Worm (Caenorhabditis elegans) whole organism, L2 larva: ENCODE results near the gene Y39A3CL.3.

Experiments
- C34F6.9 ChIP-seq: fragments of 150-350 bp; optimal IDR thresholded peaks from 2 replicates; lab custom pipeline; 2014; ENCODE audit warnings: missing biosample characterization, missing genetic modification characterization
- F13H6.1 ChIP-seq: sonication (generic microtip); optimal IDR thresholded peaks from 2 replicates; lab custom pipeline; 2016; ENCODE audit warnings: missing genetic modification characterization, missing compliant biosample characterization
- R02D3.7 ChIP-seq: fragments of 150-350 bp; optimal IDR thresholded peaks from 2 replicates; lab custom pipeline; 2014; ENCODE audit warnings: missing biosample characterization, missing genetic modification characterization
- ZK546.5 ChIP-seq: sonication (generic microtip); optimal IDR thresholded peaks from 2 replicates; lab custom pipeline; 2017; ENCODE audit warnings: missing biosample characterization, missing genetic modification characterization
- alr-1 ChIP-seq: fragments of 150-350 bp; optimal IDR thresholded peaks from 2 replicates; lab custom pipeline; 2014; ENCODE audit warnings: missing biosample characterization, missing genetic modification characterization
- aly-2 ChIP-seq: fragments of 150-350 bp; optimal IDR thresholded peaks from 2 replicates; lab custom pipeline; 2014; ENCODE audit warnings: missing biosample characterization, missing genetic modification characterization
- ama-1 ChIP-seq: fragments of 150-350 bp; optimal IDR thresholded peaks from 2 replicates; lab custom pipeline; 2018; ENCODE audit warnings: inconsistent platforms
- crh-2 ChIP-seq: sonication (generic microtip); optimal IDR thresholded peaks from 2 replicates; lab custom pipeline; 2017; ENCODE audit warnings: missing biosample characterization, missing genetic modification characterization
- dmd-4 ChIP-seq: sonication (generic microtip); optimal IDR thresholded peaks from 2 replicates; lab custom pipeline; 2017; ENCODE audit warnings: missing biosample characterization, missing genetic modification characterization
- egl-27 ChIP-seq: sonication (generic microtip); optimal IDR thresholded peaks from 3 replicates; lab custom pipeline; 2017; ENCODE audit warnings: missing biosample characterization, missing genetic modification reagents, missing genetic modification characterization
- elt-3 ChIP-seq: sonication (generic microtip); optimal IDR thresholded peaks from 2 replicates; lab custom pipeline; 2017; ENCODE audit warnings: missing biosample characterization, missing genetic modification characterization
- fos-1 ChIP-seq: fragments of 150-350 bp; optimal IDR thresholded peaks from 2 replicates; lab custom pipeline; 2014; ENCODE audit warnings: missing biosample characterization, missing genetic modification characterization
- lin-11 ChIP-seq: fragments of 150-350 bp; sonication (generic microtip); optimal IDR thresholded peaks from 2 replicates; lab custom pipeline; 2014; ENCODE audit warnings: missing biosample characterization, missing genetic modification characterization, inconsistent platforms, mixed read lengths
- lin-39 ChIP-seq: fragments of 150-350 bp; optimal IDR thresholded peaks from 2 replicates; lab custom pipeline; 2014; ENCODE audit warnings: missing biosample characterization, missing genetic modification reagents, missing genetic modification characterization
- lsy-2 ChIP-seq, 2 experiments: fragments of 150-350 bp in 1 of 2; sonication (generic microtip) in 1 of 2; optimal IDR thresholded peaks; 2 replicates each; lab custom pipeline; 2014 to 2017; ENCODE audit warnings: missing biosample characterization in 2 of 2, missing genetic modification characterization in 2 of 2
- mab-5 ChIP-seq: fragments of 150-350 bp; optimal IDR thresholded peaks from 2 replicates; lab custom pipeline; 2014; ENCODE audit warnings: missing biosample characterization, missing genetic modification characterization
- mbf-1 ChIP-seq: sonication (generic microtip); optimal IDR thresholded peaks from 2 replicates; lab custom pipeline; 2017; ENCODE audit warnings: missing biosample characterization, missing genetic modification characterization
- mdl-1 ChIP-seq, 2 experiments: fragments of 150-350 bp in 1 of 2; sonication (generic microtip) in 1 of 2; optimal IDR thresholded peaks; 2 replicates each; lab custom pipeline; 2017; ENCODE audit warnings: missing biosample characterization in 2 of 2, missing genetic modification characterization in 2 of 2
- nhr-10 ChIP-seq: sonication (generic microtip); optimal IDR thresholded peaks from 2 replicates; lab custom pipeline; 2017; ENCODE audit warnings: missing biosample characterization, missing genetic modification characterization
- nhr-12 ChIP-seq: fragments of 150-350 bp; optimal IDR thresholded peaks from 2 replicates; lab custom pipeline; 2014; ENCODE audit warnings: missing biosample characterization, missing genetic modification characterization
- nhr-129 ChIP-seq: fragments of 150-350 bp; optimal IDR thresholded peaks from 2 replicates; lab custom pipeline; 2014; ENCODE audit warnings: missing biosample characterization, missing genetic modification characterization
- nhr-21 ChIP-seq: fragments of 150-350 bp; optimal IDR thresholded peaks from 2 replicates; lab custom pipeline; 2014; ENCODE audit warnings: missing biosample characterization, missing genetic modification characterization
- nhr-23 ChIP-seq: fragments of 150-350 bp; optimal IDR thresholded peaks from 2 replicates; lab custom pipeline; 2014; ENCODE audit warnings: missing biosample characterization, missing genetic modification reagents, missing genetic modification characterization
- nhr-237 ChIP-seq: fragments of 150-350 bp; optimal IDR thresholded peaks from 2 replicates; lab custom pipeline; 2014; ENCODE audit warnings: missing biosample characterization, missing genetic modification characterization
- nhr-25 ChIP-seq: fragments of 150-350 bp; sonication (generic microtip); optimal IDR thresholded peaks from 3 replicates; lab custom pipeline; 2014; ENCODE audit warnings: missing biosample characterization, missing genetic modification characterization
- nhr-77 ChIP-seq: fragments of 150-350 bp; optimal IDR thresholded peaks from 2 replicates; lab custom pipeline; 2014; ENCODE audit warnings: missing biosample characterization, missing genetic modification characterization
- peb-1 ChIP-seq: fragments of 150-350 bp; optimal IDR thresholded peaks from 2 replicates; lab custom pipeline; 2014; ENCODE audit warnings: missing biosample characterization, missing genetic modification characterization
- sem-4 ChIP-seq: fragments of 150-350 bp; optimal IDR thresholded peaks from 2 replicates; lab custom pipeline; 2014; ENCODE audit warnings: missing biosample characterization, missing genetic modification reagents, missing genetic modification characterization
- sma-9 ChIP-seq, 2 experiments: fragments of 150-350 bp in 1 of 2; sonication (generic microtip) in 1 of 2; optimal IDR thresholded peaks; 2 replicates each; lab custom pipeline; 2014 to 2016; ENCODE audit warnings: missing genetic modification characterization in 2 of 2, mild to moderate bottlenecking in 1 of 2, missing biosample characterization in 1 of 2, missing compliant biosample characterization in 1 of 2, missing genetic modification reagents in 1 of 2, moderate library complexity in 1 of 2
- snpc-4 ChIP-seq: fragments of 150-350 bp; optimal IDR thresholded peaks from 2 replicates; lab custom pipeline; 2014; ENCODE audit warnings: missing biosample characterization, missing genetic modification characterization
- zag-1 ChIP-seq: fragments of 150-350 bp; optimal IDR thresholded peaks from 2 replicates; lab custom pipeline; 2014; ENCODE audit warnings: missing biosample characterization, missing genetic modification characterization
- ztf-1 ChIP-seq: fragments of 200-800 bp; sonication (Bioruptor generic); conservative IDR thresholded peaks from 2 replicates; pipeline ENCODE4 v1.3.6; 2022; ENCODE audit warnings: missing genetic modification characterization, missing compliant biosample characterization
- ztf-4 ChIP-seq: fragments of 150-350 bp; optimal IDR thresholded peaks from 2 replicates; lab custom pipeline; 2014; ENCODE audit warnings: missing biosample characterization, missing genetic modification characterization

The Y39A3CL.3 gene

ce11 chrIII:1744486-1744885, 33.1 kb upstream of the Y39A3CL.3 start:
- TF ChIP-seq sma-9 (GFP tag; optimal IDR thresholded peaks at IDR 0.05; lab: Kevin White, UChicago) (peak; percentile 11), sma-9 (tag; optimal IDR thresholded peaks at IDR 0.05; lab: Kevin White, UChicago) (no peak), nhr-129 (no peak)

ce11 chrIII:1745450-1746127, 32.0 kb upstream of the Y39A3CL.3 start:
- TF ChIP-seq zag-1 (tag; lab: Kevin White, UChicago): peak; percentile 6
- no peak for TF ChIP-seq lin-39 (tag; lab: Kevin White, UChicago)
- no peak for TF ChIP-seq nhr-23
- no peak for TF ChIP-seq R02D3.7 (tag; lab: Kevin White, UChicago)
- no peak for TF ChIP-seq ZK546.5 (tag; lab: Kevin White, UChicago)
- TF ChIP-seq nhr-237 (tag; lab: Kevin White, UChicago): no peak
- no peak for TF ChIP-seq F13H6.1 (tag; lab: Kevin White, UChicago)

- no peak for TF ChIP-seq F13H6.1 (tag; lab: Kevin White, UChicago)
- no peak for TF ChIP-seq lsy-2 (tag; optimal IDR thresholded peaks at IDR 0.05; lab: Kevin White, UChicago)
- no peak for TF ChIP-seq mdl-1 (tag; optimal IDR thresholded peaks at IDR 0.05; lab: Kevin White, UChicago)
- no peak for TF ChIP-seq ztf-4 (tag; lab: Kevin White, UChicago)
- TF ChIP-seq nhr-129: no peak
- no peak for TF ChIP-seq ZK546.5 (tag; lab: Kevin White, UChicago)
- TF ChIP-seq nhr-21: no peak
- no peak for TF ChIP-seq mbf-1 (tag; lab: Kevin White, UChicago)
- no peak for TF ChIP-seq snpc-4
- no peak for TF ChIP-seq nhr-77 (tag; lab: Kevin White, UChicago)
- no peak for TF ChIP-seq egl-27 (tag; lab: Kevin White, UChicago)
- TF ChIP-seq, all 48 proteins: peak for 0
Measured at ce11 chrIII:1754842-1755241, 22.8 kb upstream of the Y39A3CL.3 start, which contains the start of gene Y46E12A.3. TSS of gene Y46E12A.3 (minus strand) at chrIII:1754942.

ce11 chrIII:1758151-1758550, 19.5 kb upstream of the Y39A3CL.3 start, which contains the start of gene Y46E12A.5:
TSS of gene Y46E12A.5 (minus strand) at chrIII:1758251.
- TF ChIP-seq snpc-4: no peak
- TF ChIP-seq peb-1 (tag; lab: Kevin White, UChicago): no peak
- no peak for TF ChIP-seq nhr-237 (tag; lab: Kevin White, UChicago)
- TF ChIP-seq mdl-1 (tag; optimal IDR thresholded peaks at IDR 0.05; lab: Kevin White, UChicago): no peak
- TF ChIP-seq lin-39 (tag; lab: Kevin White, UChicago): no peak
- TF ChIP-seq crh-2 (tag; lab: Kevin White, UChicago): no peak
- no peak for TF ChIP-seq mbf-1 (tag; lab: Kevin White, UChicago)
- no peak for TF ChIP-seq aly-2 (tag; lab: Kevin White, UChicago)
- no peak for TF ChIP-seq sem-4 (tag; lab: Kevin White, UChicago)
- no peak for TF ChIP-seq nhr-21
- no peak for TF ChIP-seq elt-3 (tag; lab: Kevin White, UChicago)
- TF ChIP-seq ztf-1: no peak
- no peak for TF ChIP-seq fos-1 (tag; lab: Kevin White, UChicago)
- TF ChIP-seq alr-1 (tag; lab: Kevin White, UChicago): no peak
- no peak for TF ChIP-seq nhr-12
- TF ChIP-seq lin-11 (tag; lab: Kevin White, UChicago): no peak
- no peak for TF ChIP-seq ama-1 (lab: Kevin White, UChicago)
- no peak for TF ChIP-seq zag-1 (tag; lab: Kevin White, UChicago)
- no peak for TF ChIP-seq dmd-4 (tag; lab: Kevin White, UChicago)

ce11 chrIII:1758632-1759031, 19.0 kb upstream of the Y39A3CL.3 start, which contains the start of gene Y46E12A.2:
TSS of gene Y46E12A.2 (plus strand) at chrIII:1758932.
- TF ChIP-seq nhr-25 (tag; lab: Kevin White, UChicago) (no peak), lin-11 (tag; lab: Kevin White, UChicago) (no peak), mab-5 (tag; lab: Kevin White, UChicago) (no peak), C34F6.9 (tag; lab: Kevin White, UChicago) (no peak), nhr-10 (tag; lab: Kevin White, UChicago) (no peak), R02D3.7 (tag; lab: Kevin White, UChicago) (no peak)
- TF ChIP-seq, all 48 proteins: peak for 0
